Fruit fly (Drosophila melanogaster) whole organism: ENCODE data around the gene CG13654.

Experiments used
- CG8478 ChIP-seq: fragments of >200 bp; optimal IDR thresholded peaks from 2 replicates; lab custom pipeline; 2018; ENCODE audit warnings: inconsistent platforms
- Dll ChIP-seq: fragments of >200 bp; optimal IDR thresholded peaks from 2 replicates; lab custom pipeline; 2017
- EcR ChIP-seq, 2 experiments: fragments of >200 bp; optimal IDR thresholded peaks; 2 replicates each; lab custom pipeline; 2017; ENCODE audit warnings: missing biosample characterization in 2 of 2, missing genetic modification characterization in 2 of 2, missing genetic modification reagents in 2 of 2
- pan ChIP-seq: fragments of >200 bp; optimal IDR thresholded peaks from 2 replicates; lab custom pipeline; 2017
- usp ChIP-seq: fragments of >200 bp; optimal IDR thresholded peaks from 2 replicates; lab custom pipeline; 2017; ENCODE audit warnings: missing biosample characterization, missing genetic modification characterization, mixed read lengths

dm6 chr3R:25168259-25168972 lies 31.2 kb upstream of the CG13654 start:
- TF ChIP-seq CG8478 (lab: Kevin White, UChicago): no peak
- TF ChIP-seq usp (GFP tag; lab: Kevin White, UChicago): no peak
- TF ChIP-seq pan (lab: Kevin White, UChicago): no peak
- TF ChIP-seq EcR (GFP tag; optimal IDR thresholded peaks at IDR 0.05; lab: Kevin White, UChicago): no peak
- no peak for TF ChIP-seq Dll
